In the genomic region with DNA sequence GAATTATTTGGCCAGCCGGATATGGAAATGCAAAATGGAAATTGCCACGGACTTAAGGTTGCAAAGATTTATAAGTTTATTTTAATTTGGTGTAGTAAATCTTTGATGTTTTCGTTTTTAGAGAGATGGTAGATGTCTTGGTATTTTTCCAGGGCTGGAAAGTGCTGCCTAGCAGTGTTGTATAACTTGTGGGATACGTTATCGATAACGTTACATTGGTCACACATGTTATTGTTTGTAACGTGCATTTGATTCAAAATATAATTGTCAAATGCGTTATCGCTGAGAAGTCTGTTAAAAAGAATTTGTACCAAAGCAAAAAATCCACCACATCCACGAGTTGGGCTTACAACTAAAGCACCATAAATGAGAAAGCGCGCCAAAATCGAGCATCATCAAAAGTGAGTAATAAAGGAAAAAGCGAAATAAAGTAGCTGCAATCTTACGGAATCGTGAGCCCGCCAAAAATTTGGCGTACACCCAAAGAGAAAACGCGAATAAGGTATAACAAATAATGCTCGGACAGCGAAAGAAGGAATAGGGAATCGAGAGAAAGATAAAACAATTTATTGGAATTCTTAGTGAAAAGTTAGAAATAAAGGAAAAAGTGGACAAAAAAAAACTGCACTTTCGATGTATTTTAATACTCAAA, we compare ENCODE assay signal across 4 fruit fly cellular contexts.
TF ChIP-seq lines count a peak whose summit lies in the region.

Gene PIG-T (minus strand): TSS at position 140 of the 652 bp plus-strand sequence.

- TF ChIP-seq CTCF in whole organism, embryonic (GFP tag; optimal IDR thresholded peaks at IDR 0.05; lab: Kevin White, UChicago) = no peak

TF ChIP-seq in whole organism, adult, 20 proteins besides CTCF, POLR2A, EP300 and RAD21:
- TF ChIP-seq Mnt (GFP tag; optimal IDR thresholded peaks at IDR 0.05; lab: Kevin White, UChicago) (peak; percentile 82), pad (GFP tag; optimal IDR thresholded peaks at IDR 0.05; lab: Kevin White, UChicago) (peak; percentile 44), CG1620 (GFP tag; optimal IDR thresholded peaks at IDR 0.05; lab: Kevin White, UChicago) (peak; percentile 14), tj (GFP tag; optimal IDR thresholded peaks at IDR 0.05; lab: Kevin White, UChicago) (no peak), cic (GFP tag; optimal IDR thresholded peaks at IDR 0.05; lab: Kevin White, UChicago) (no peak), Crg-1 (GFP tag; optimal IDR thresholded peaks at IDR 0.05; lab: Kevin White, UChicago) (peak; percentile 26), CG7045 (GFP tag; optimal IDR thresholded peaks at IDR 0.05; lab: Kevin White, UChicago) (no peak), CG7101 (tag; optimal IDR thresholded peaks at IDR 0.05; lab: Kevin White, UChicago) (peak; percentile 59), toe (GFP tag; optimal IDR thresholded peaks at IDR 0.05; lab: Kevin White, UChicago) (no peak), CG14711 (tag; optimal IDR thresholded peaks at IDR 0.05; lab: Kevin White, UChicago) (no peak), kay (GFP tag; lab: Kevin White, UChicago; ENCODE audit: borderline replicate concordance) (no peak), Clk (GFP tag; optimal IDR thresholded peaks at IDR 0.05; lab: Kevin White, UChicago) (no peak), CG33017 (tag; optimal IDR thresholded peaks at IDR 0.05; lab: Kevin White, UChicago) (no peak), CG5204 (GFP tag; optimal IDR thresholded peaks at IDR 0.05; lab: Kevin White, UChicago) (no peak), ovo (GFP tag; optimal IDR thresholded peaks at IDR 0.05; lab: Kevin White, UChicago) (no peak)

TF ChIP-seq in whole organism, embryonic, 481 proteins besides CTCF, POLR2A, EP300 and RAD21 (continues in another document):
- TF ChIP-seq Eip74EF (GFP tag; optimal IDR thresholded peaks at IDR 0.05; lab: Kevin White, UChicago) (no peak), CG6765 (GFP tag; optimal IDR thresholded peaks at IDR 0.05; lab: Kevin White, UChicago) (no peak), D19B (GFP tag; optimal IDR thresholded peaks at IDR 0.05; lab: Kevin White, UChicago) (no peak), abd-A (tag; optimal IDR thresholded peaks at IDR 0.05; lab: Kevin White, UChicago) (no peak), Poxn (GFP tag; IDR thresholded peaks at IDR 0.05; lab: Robert Waterston, UW) (no peak), trh (GFP tag; optimal IDR thresholded peaks at IDR 0.05; lab: Kevin White, UChicago) (no peak), Rx (GFP tag; IDR thresholded peaks at IDR 0.05; lab: Robert Waterston, UW) (no peak), pzg (GFP tag; optimal IDR thresholded peaks at IDR 0.05; lab: Kevin White, UChicago) (peak; percentile 82), CG31224 (GFP tag; IDR thresholded peaks at IDR 0.05; lab: Robert Waterston, UW) (no peak), oc (tag; optimal IDR thresholded peaks at IDR 0.05; lab: Kevin White, UChicago) (no peak), Xrp1 (GFP tag; IDR thresholded peaks at IDR 0.05; lab: Robert Waterston, UW) (no peak), amos (GFP tag; IDR thresholded peaks at IDR 0.05; lab: Robert Waterston, UW; ENCODE audit: partially characterized antibody) (peak; percentile 32; the same call in 1 of the 2 replicates), CG17359 (tag; optimal IDR thresholded peaks at IDR 0.05; lab: Kevin White, UChicago) (no peak), CG7786 (GFP tag; optimal IDR thresholded peaks at IDR 0.05; lab: Kevin White, UChicago) (no peak), CG10366 (GFP tag; IDR thresholded peaks at IDR 0.05; lab: Robert Waterston, UW) (no peak), CG12744 (GFP tag; optimal IDR thresholded peaks at IDR 0.05; lab: Kevin White, UChicago) (no peak), Atf6 (GFP tag; IDR thresholded peaks at IDR 0.05; lab: Robert Waterston, UW) (no peak), CG8944 (GFP tag; optimal IDR thresholded peaks at IDR 0.05; lab: Kevin White, UChicago) (no peak), Ssrp (tag; optimal IDR thresholded peaks at IDR 0.05; lab: Kevin White, UChicago) (no peak), Hr3 (GFP tag; optimal IDR thresholded peaks at IDR 0.05; lab: Kevin White, UChicago) (no peak), CG2120 (GFP tag; optimal IDR thresholded peaks at IDR 0.05; lab: Kevin White, UChicago) (peak; percentile 43), NC2α (GFP tag; optimal IDR thresholded peaks at IDR 0.05; lab: Kevin White, UChicago) (no peak), HHEX (GFP tag; optimal IDR thresholded peaks at IDR 0.05; lab: Kevin White, UChicago) (no peak), zen2 (GFP tag; IDR thresholded peaks at IDR 0.05; lab: Robert Waterston, UW; ENCODE audit: partially characterized antibody) (no peak)

TF ChIP-seq in whole organism, prepupa, 60 proteins besides CTCF, POLR2A, EP300 and RAD21:
- peak; percentile 15 for TF ChIP-seq Eip78C (GFP tag; lab: Kevin White, UChicago)
- peak; percentile 2 for TF ChIP-seq CG3919 (GFP tag; optimal IDR thresholded peaks at IDR 0.05; lab: Kevin White, UChicago)
- no peak for TF ChIP-seq esn (GFP tag; optimal IDR thresholded peaks at IDR 0.05; lab: Kevin White, UChicago)

TF ChIP-seq in whole organism, wandering third instar larva, 38 proteins besides CTCF, POLR2A, EP300 and RAD21:
- TF ChIP-seq rgr (GFP tag; optimal IDR thresholded peaks at IDR 0.05; lab: Kevin White, UChicago) (peak; percentile 20), N (GFP tag; optimal IDR thresholded peaks at IDR 0.05; lab: Kevin White, UChicago) (no peak)
TF ChIP-seq in whole organism, wandering third instar larva: peak in this region for 1.
